Fruit fly (Drosophila melanogaster): ENCODE measurements around the gene Acbp5.
A peak's percentile ranks its signal among the peaks of the same experiment; 100 is the strongest.

Gene Acbp5

DNA sequence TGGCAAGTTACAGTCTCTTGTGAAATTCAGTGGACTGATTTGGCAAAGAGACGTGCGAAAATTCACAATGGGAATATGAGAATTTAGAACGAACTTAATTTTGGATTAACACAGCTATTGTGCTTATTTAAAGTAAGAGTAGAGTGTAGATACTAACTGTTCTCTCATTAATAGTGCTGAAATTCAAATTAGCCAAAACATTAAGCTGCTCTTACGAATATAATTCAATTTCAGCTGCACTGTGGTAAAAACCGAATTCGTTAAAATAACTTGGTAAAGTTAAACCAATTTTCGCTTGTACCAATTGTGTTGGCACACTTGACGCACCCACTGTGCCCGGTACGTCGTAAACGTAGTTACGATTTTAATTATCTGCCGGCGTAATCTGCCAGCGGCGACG, 20.5 kb downstream of the Acbp5 start (continued):
- TF ChIP-seq CG11695 (GFP tag; IDR thresholded peaks at IDR 0.05) (peak; percentile 55; the same call in 1 of the 3 replicates), vnd (GFP tag; IDR thresholded peaks at IDR 0.05; ENCODE audit: partially characterized antibody) (no peak), dmrt11E (tag; optimal IDR thresholded peaks at IDR 0.05) (no peak), z (GFP tag; IDR thresholded peaks at IDR 0.05) (no peak), CG16863 (GFP tag; optimal IDR thresholded peaks at IDR 0.05) (no peak), gcm2 (GFP tag; optimal IDR thresholded peaks at IDR 0.05) (no peak), kay (GFP tag; optimal IDR thresholded peaks at IDR 0.05) (no peak), CG8924 (tag; optimal IDR thresholded peaks at IDR 0.05) (peak; percentile 25), CG7271 (tag; optimal IDR thresholded peaks at IDR 0.05) (no peak), p53 (GFP tag; optimal IDR thresholded peaks at IDR 0.05) (no peak), CG10366 (GFP tag; IDR thresholded peaks at IDR 0.05) (no peak), CG8089 (GFP tag; optimal IDR thresholded peaks at IDR 0.05) (no peak), repo (GFP tag; optimal IDR thresholded peaks at IDR 0.05) (no peak), nmo (GFP tag; optimal IDR thresholded peaks at IDR 0.05) (peak; percentile 39), CG7357 (GFP tag; IDR thresholded peaks at IDR 0.05) (0 out of 3 replicates have a peak, but pooled peaks have one; percentile 15), kni (GFP tag; optimal IDR thresholded peaks at IDR 0.05) (no peak), unpg (GFP tag; optimal IDR thresholded peaks at IDR 0.05) (peak; percentile 28), HLHmδ (GFP tag; optimal IDR thresholded peaks at IDR 0.05) (no peak), zen (tag; optimal IDR thresholded peaks at IDR 0.05) (no peak), CG43689 (GFP tag; IDR thresholded peaks at IDR 0.05) (no peak), so (GFP tag; IDR thresholded peaks at IDR 0.05) (no peak), H2.0 (GFP tag; IDR thresholded peaks at IDR 0.05) (peak; percentile 41; the same call in 1 of the 2 replicates), CG31441 (GFP tag; IDR thresholded peaks at IDR 0.05) (no peak), CG7928 (GFP tag; optimal IDR thresholded peaks at IDR 0.05) (no peak), Mrtf (GFP tag; IDR thresholded peaks at IDR 0.05) (no peak), CG18011 (GFP tag; optimal IDR thresholded peaks at IDR 0.05) (peak; percentile 12), Awh (GFP tag; IDR thresholded peaks at IDR 0.05) (no peak), Oli (tag; optimal IDR thresholded peaks at IDR 0.05) (peak; percentile 7), CG4707 (GFP tag; optimal IDR thresholded peaks at IDR 0.05) (no peak), mam (GFP tag; optimal IDR thresholded peaks at IDR 0.05) (peak; percentile 47), MTF-1 (GFP tag; optimal IDR thresholded peaks at IDR 0.05; ENCODE audit: borderline replicate concordance) (no peak), Ets97D (GFP tag; optimal IDR thresholded peaks at IDR 0.05) (no peak), Pdp1 (GFP tag; optimal IDR thresholded peaks at IDR 0.05) (peak; percentile 34 to 37)

DNA sequence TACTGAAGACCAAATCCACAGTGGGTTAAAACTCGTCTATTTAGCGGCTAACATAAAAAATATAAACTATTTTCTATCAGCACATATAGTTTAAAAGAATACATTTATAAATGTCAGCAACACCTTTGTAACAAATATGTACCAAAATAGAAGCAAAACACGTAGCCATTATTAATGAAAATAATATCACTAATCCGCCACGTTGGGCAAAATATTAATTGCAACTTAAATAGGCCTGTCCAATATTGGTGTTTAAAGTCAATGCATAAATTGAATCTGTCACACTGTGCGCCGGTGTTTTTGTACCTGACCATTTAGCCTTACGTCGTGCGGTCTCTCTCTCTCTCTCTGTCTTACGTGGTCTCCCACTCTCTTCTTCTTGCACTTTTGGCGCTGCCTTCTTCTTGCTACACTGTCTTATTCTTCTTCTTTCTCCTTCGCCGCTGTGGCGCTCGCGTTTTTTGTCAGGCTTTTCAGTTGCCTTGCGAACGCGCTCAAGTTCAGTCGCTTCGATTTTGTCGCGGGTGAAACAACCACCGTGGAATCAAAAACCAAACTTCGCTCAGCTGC, 22.3 kb downstream of the Acbp5 start:
- TF ChIP-seq CG4854 (GFP tag; optimal IDR thresholded peaks at IDR 0.05) (peak; percentile 96), da (GFP tag; optimal IDR thresholded peaks at IDR 0.05) (peak; percentile 96), CG30403 (GFP tag; optimal IDR thresholded peaks at IDR 0.05) (peak; percentile 99), CG31388 (GFP tag; optimal IDR thresholded peaks at IDR 0.05) (peak; percentile 90), cwo (GFP tag; optimal IDR thresholded peaks at IDR 0.05) (peak; percentile 94), CG17186 (GFP tag; optimal IDR thresholded peaks at IDR 0.05) (peak; percentile 92), wek (GFP tag; optimal IDR thresholded peaks at IDR 0.05) (peak; percentile 90), Mad (GFP tag; optimal IDR thresholded peaks at IDR 0.05) (peak; percentile 97), NFAT (GFP tag; IDR thresholded peaks at IDR 0.05) (peak; percentile 94), oc (tag; optimal IDR thresholded peaks at IDR 0.05) (peak; percentile 96), tgo (GFP tag; IDR thresholded peaks at IDR 0.05) (peak; percentile 98), Bgb (GFP tag; IDR thresholded peaks at IDR 0.05; ENCODE audit: partially characterized antibody) (peak; percentile 47), CG6683 (GFP tag; optimal IDR thresholded peaks at IDR 0.05) (peak; percentile 94), CG16815 (GFP tag; optimal IDR thresholded peaks at IDR 0.05) (peak; percentile 99), lbe (GFP tag; optimal IDR thresholded peaks at IDR 0.05) (peak; percentile 97), zf30C (GFP tag; optimal IDR thresholded peaks at IDR 0.05) (no peak), pzg (GFP tag; optimal IDR thresholded peaks at IDR 0.05) (peak; percentile 26), CG10209 (GFP tag; optimal IDR thresholded peaks at IDR 0.05) (peak; percentile 99)

Measured in whole organism, embryonic.